Fruit fly (Drosophila melanogaster) whole organism, prepupa: ENCODE results near the gene CG43319.
A peak's percentile ranks its signal among the peaks of the same experiment; 100 is the strongest.

Source experiments
- Blimp-1 ChIP-seq: fragments of 200-800 bp; sonication (Bioruptor generic); optimal IDR thresholded peaks from 3 replicates; lab custom pipeline; 2017; ENCODE audit warnings: missing biosample characterization, missing genetic modification characterization, mild to moderate bottlenecking, moderate library complexity, missing genetic modification reagents
- CG10631 ChIP-seq: fragments of 200-800 bp; sonication (Bioruptor generic); optimal IDR thresholded peaks from 2 replicates; lab custom pipeline; 2016; ENCODE audit warnings: missing biosample characterization, missing genetic modification characterization
- CG11294 ChIP-seq: fragments of 200-800 bp; sonication (Bioruptor generic); IDR thresholded peaks from 2 replicates; pipeline ENCODE4 v1.3.6; 2022; ENCODE audit warnings: missing biosample characterization, missing genetic modification characterization
- CG11762 ChIP-seq: fragments of 200-800 bp; sonication (Bioruptor generic); optimal IDR thresholded peaks from 3 replicates; lab custom pipeline; 2016; ENCODE audit warnings: missing biosample characterization, missing genetic modification characterization; ENCODE audit not compliant: insufficient read depth
- CG1621 ChIP-seq: fragments of 200-800 bp; sonication (Bioruptor generic); optimal IDR thresholded peaks from 3 replicates; lab custom pipeline; 2018; ENCODE audit warnings: missing biosample characterization, mild to moderate bottlenecking, missing genetic modification characterization
- CG16779 ChIP-seq: fragments of 200-800 bp; sonication (Bioruptor generic); optimal IDR thresholded peaks from 3 replicates; lab custom pipeline; 2017; ENCODE audit warnings: missing biosample characterization, mild to moderate bottlenecking, missing genetic modification characterization
- CG3032 ChIP-seq: fragments of 200-800 bp; optimal IDR thresholded peaks from 2 replicates; lab custom pipeline; 2019; ENCODE audit warnings: missing biosample characterization, mild to moderate bottlenecking, missing genetic modification characterization, moderate library complexity
- CG32006 ChIP-seq: fragments of 200-800 bp; sonication (Bioruptor generic); optimal IDR thresholded peaks from 3 replicates; lab custom pipeline; 2017; ENCODE audit warnings: missing biosample characterization, mild to moderate bottlenecking, missing genetic modification characterization
- CG34406 ChIP-seq: fragments of 200-800 bp; sonication (Bioruptor generic); optimal IDR thresholded peaks from 3 replicates; lab custom pipeline; 2016; ENCODE audit warnings: missing biosample characterization, missing genetic modification characterization
- CG4318 ChIP-seq: fragments of 200-800 bp; sonication (Bioruptor generic); optimal IDR thresholded peaks from 3 replicates; lab custom pipeline; 2017; ENCODE audit warnings: missing biosample characterization, mild to moderate bottlenecking, missing genetic modification characterization
- CG6163 ChIP-seq: fragments of 200-800 bp; sonication (Bioruptor generic); IDR thresholded peaks from 3 replicates; pipeline ENCODE4 v1.3.6; 2022; ENCODE audit warnings: missing biosample characterization, missing genetic modification characterization
- CG6276 ChIP-seq: fragments of 200-800 bp; sonication (Bioruptor generic); optimal IDR thresholded peaks from 2 replicates; lab custom pipeline; 2017; ENCODE audit warnings: missing biosample characterization, mild to moderate bottlenecking, missing genetic modification characterization
- CG6792 ChIP-seq: fragments of 200-800 bp; sonication (Bioruptor generic); optimal IDR thresholded peaks from 3 replicates; lab custom pipeline; 2016; ENCODE audit warnings: missing biosample characterization, missing genetic modification characterization
- CG6854 ChIP-seq: fragments of 200-800 bp; sonication (Bioruptor generic); optimal IDR thresholded peaks from 2 replicates; lab custom pipeline; 2017; ENCODE audit warnings: missing biosample characterization, mild to moderate bottlenecking, missing genetic modification characterization
- CG8119 ChIP-seq: fragments of 200-800 bp; sonication (Bioruptor generic); IDR thresholded peaks from 3 replicates; pipeline ENCODE4 v1.3.6; 2022; ENCODE audit warnings: missing biosample characterization, missing genetic modification characterization
- CG8632 ChIP-seq: fragments of 200-800 bp; sonication (Bioruptor generic); optimal IDR thresholded peaks from 3 replicates; lab custom pipeline; 2016; ENCODE audit warnings: missing biosample characterization, missing genetic modification characterization
- Eip75B ChIP-seq: fragments of 200-800 bp; sonication (Bioruptor generic); optimal IDR thresholded peaks from 3 replicates; lab custom pipeline; 2016; ENCODE audit warnings: missing biosample characterization, missing genetic modification characterization
- Eip78C ChIP-seq: fragments of 200-800 bp; sonication (Bioruptor generic); peaks from one replicate; lab custom pipeline; 2016; ENCODE audit warnings: missing biosample characterization, missing genetic modification characterization
- Eip93F ChIP-seq: fragments of 200-800 bp; sonication (Bioruptor generic); optimal IDR thresholded peaks from 2 replicates; lab custom pipeline; 2016; ENCODE audit warnings: missing biosample characterization, mild to moderate bottlenecking, missing genetic modification characterization
- Lpt ChIP-seq: fragments of 200-800 bp; sonication (Bioruptor generic); optimal IDR thresholded peaks from 3 replicates; lab custom pipeline; 2016; ENCODE audit warnings: missing biosample characterization, missing genetic modification characterization
- Met ChIP-seq: fragments of 200-800 bp; sonication (Bioruptor generic); optimal IDR thresholded peaks from 3 replicates; lab custom pipeline; 2016; ENCODE audit warnings: missing biosample characterization, missing genetic modification characterization
- OdsH ChIP-seq: fragments of 200-800 bp; sonication (Bioruptor generic); optimal IDR thresholded peaks from 3 replicates; lab custom pipeline; 2016; ENCODE audit warnings: missing biosample characterization, missing genetic modification characterization
- Smox ChIP-seq: fragments of 200-800 bp; sonication (Bioruptor generic); optimal IDR thresholded peaks from 3 replicates; lab custom pipeline; 2016; ENCODE audit warnings: missing biosample characterization, missing genetic modification characterization
- Sox102F ChIP-seq: fragments of 200-800 bp; sonication (Bioruptor generic); optimal IDR thresholded peaks from 2 replicates; lab custom pipeline; 2016; ENCODE audit warnings: missing biosample characterization, mild to moderate bottlenecking, missing genetic modification characterization
- Sox14 ChIP-seq: fragments of 200-800 bp; sonication (Bioruptor generic); optimal IDR thresholded peaks from 3 replicates; lab custom pipeline; 2016; ENCODE audit warnings: missing biosample characterization, missing genetic modification characterization
- Sox15 ChIP-seq: fragments of 200-800 bp; sonication (Bioruptor generic); optimal IDR thresholded peaks from 3 replicates; lab custom pipeline; 2016; ENCODE audit warnings: missing biosample characterization, missing genetic modification characterization
- achi ChIP-seq: fragments of 200-800 bp; sonication (Bioruptor generic); optimal IDR thresholded peaks from 3 replicates; lab custom pipeline; 2016; ENCODE audit warnings: missing biosample characterization, missing genetic modification characterization
- acj6 ChIP-seq: fragments of 200-800 bp; sonication (Bioruptor generic); optimal IDR thresholded peaks from 3 replicates; lab custom pipeline; 2016; ENCODE audit warnings: missing biosample characterization, missing genetic modification characterization
- cyc ChIP-seq: fragments of 200-800 bp; sonication (Bioruptor generic); optimal IDR thresholded peaks from 3 replicates; lab custom pipeline; 2016; ENCODE audit warnings: missing biosample characterization, missing genetic modification characterization
- dsx ChIP-seq: fragments of 200-800 bp; optimal IDR thresholded peaks from 3 replicates; lab custom pipeline; 2019; ENCODE audit warnings: missing biosample characterization, mild to moderate bottlenecking, missing genetic modification characterization, moderate library complexity; ENCODE audit not compliant: poor library complexity, severe bottlenecking
- eg ChIP-seq: fragments of 200-800 bp; sonication (Bioruptor generic); IDR thresholded peaks from 3 replicates; pipeline ENCODE4 v1.3.6; 2022; ENCODE audit warnings: missing biosample characterization, missing genetic modification characterization
- esn ChIP-seq: fragments of 200-800 bp; sonication (Bioruptor generic); optimal IDR thresholded peaks from 2 replicates; lab custom pipeline; 2016; ENCODE audit warnings: missing biosample characterization, mild to moderate bottlenecking, missing genetic modification characterization, moderate library complexity
- fd59A ChIP-seq: fragments of 200-800 bp; sonication (Bioruptor generic); optimal IDR thresholded peaks from 2 replicates; lab custom pipeline; 2017; ENCODE audit warnings: missing biosample characterization, mild to moderate bottlenecking, missing genetic modification characterization, missing genetic modification reagents
- net ChIP-seq: fragments of 200-800 bp; sonication (Bioruptor generic); optimal IDR thresholded peaks from 3 replicates; lab custom pipeline; 2016; ENCODE audit warnings: missing biosample characterization, missing genetic modification characterization
- pdm3 ChIP-seq: fragments of 200-800 bp; sonication (Bioruptor generic); optimal IDR thresholded peaks from 3 replicates; lab custom pipeline; 2016; ENCODE audit warnings: missing biosample characterization, missing genetic modification characterization
- salr ChIP-seq, 2 experiments: fragments of 200-800 bp; sonication (Bioruptor generic); optimal IDR thresholded peaks; 3 replicates each; lab custom pipeline; 2016 to 2018; ENCODE audit warnings: missing biosample characterization in 2 of 2, missing genetic modification characterization in 2 of 2, mild to moderate bottlenecking in 1 of 2
- spab ChIP-seq: fragments of 200-800 bp; sonication (Bioruptor generic); optimal IDR thresholded peaks from 2 replicates; lab custom pipeline; 2017; ENCODE audit warnings: missing biosample characterization, mild to moderate bottlenecking, missing genetic modification characterization, missing genetic modification reagents
- ss ChIP-seq, 2 experiments: fragments of 200-800 bp; sonication (Bioruptor generic); optimal IDR thresholded peaks; 2 replicates in 1 of 2; 3 replicates in 1 of 2; lab custom pipeline; 2017 to 2018; ENCODE audit warnings: mild to moderate bottlenecking in 2 of 2, missing biosample characterization in 2 of 2, missing genetic modification characterization in 2 of 2, moderate library complexity in 1 of 2
- svp ChIP-seq: fragments of 200-800 bp; sonication (Bioruptor generic); peaks from one replicate; lab custom pipeline; 2016; ENCODE audit warnings: missing biosample characterization, missing genetic modification characterization
- vri ChIP-seq: fragments of 200-800 bp; sonication (Bioruptor generic); optimal IDR thresholded peaks from 3 replicates; lab custom pipeline; 2016; ENCODE audit warnings: missing biosample characterization, mild to moderate bottlenecking, missing genetic modification characterization

CG43319 gene

dm6 chr3R:27685539-27686012 is 8.5 kb upstream of the CG43319 start, which contains the start of gene CG12880 (continued):
- TF ChIP-seq eg: no peak
- peak; percentile 67 for TF ChIP-seq esn (GFP tag; lab: Kevin White, UChicago)
- no peak for TF ChIP-seq CG1621
- TF ChIP-seq CG6854 (GFP tag; lab: Kevin White, UChicago): no peak
- no peak for TF ChIP-seq CG8119
- TF ChIP-seq CG32006 (GFP tag; lab: Kevin White, UChicago): peak; percentile 69
- no peak for TF ChIP-seq CG11762 (GFP tag; lab: Kevin White, UChicago)
- peak; percentile 15 for TF ChIP-seq achi (GFP tag; lab: Kevin White, UChicago)
- TF ChIP-seq, all 60 proteins: peak for 33

dm6 chr3R:27688034-27688433 is 6.1 kb upstream of the CG43319 start, which contains the start of gene CG31055:
Gene CG31055 (minus strand): TSS chr3R:27688134.
- TF ChIP-seq Sox14: no peak
- TF ChIP-seq ss (GFP tag; optimal IDR thresholded peaks at IDR 0.05; lab: Kevin White, UChicago): peak in 1 of 2 experiments; percentile 69

- TF ChIP-seq pdm3 (GFP tag; lab: Kevin White, UChicago) (no peak), svp (GFP tag; lab: Kevin White, UChicago) (peak; percentile 52), CG10631 (GFP tag; lab: Kevin White, UChicago) (no peak), Smox (GFP tag; lab: Kevin White, UChicago) (no peak), CG32006 (GFP tag; lab: Kevin White, UChicago) (no peak), Lpt (GFP tag; lab: Kevin White, UChicago) (no peak), CG3032 (tag; lab: Kevin White, UChicago) (no peak), CG11294 (GFP tag; lab: Robert Waterston, UW) (no peak), net (GFP tag; lab: Kevin White, UChicago) (no peak), spab (GFP tag; lab: Kevin White, UChicago) (no peak), CG6854 (GFP tag; lab: Kevin White, UChicago) (no peak), vri (GFP tag; lab: Kevin White, UChicago) (peak; percentile 62), acj6 (GFP tag; lab: Kevin White, UChicago) (no peak), Sox102F (GFP tag; lab: Kevin White, UChicago) (peak; percentile 25), CG6276 (GFP tag; lab: Kevin White, UChicago) (no peak), CG6792 (GFP tag; lab: Kevin White, UChicago) (no peak), Blimp-1 (GFP tag; lab: Kevin White, UChicago) (no peak), CG34406 (GFP tag; lab: Kevin White, UChicago) (no peak), CG4318 (GFP tag; lab: Kevin White, UChicago) (no peak), Eip75B (GFP tag; lab: Kevin White, UChicago) (no peak), salr (GFP tag; optimal IDR thresholded peaks at IDR 0.05; lab: Kevin White, UChicago) (no peak), Eip93F (GFP tag; lab: Kevin White, UChicago) (no peak), CG11762 (GFP tag; lab: Kevin White, UChicago) (no peak), dsx (GFP tag; lab: Kevin White, UChicago) (no peak), ss (GFP tag; optimal IDR thresholded peaks at IDR 0.05; lab: Kevin White, UChicago) (peak in 1 of 2 experiments; percentile 75), OdsH (GFP tag; lab: Kevin White, UChicago) (no peak), eg (no peak), CG16779 (tag; lab: Kevin White, UChicago) (no peak), CG8632 (GFP tag; lab: Kevin White, UChicago) (no peak), fd59A (GFP tag; lab: Kevin White, UChicago) (no peak), Eip78C (GFP tag; lab: Kevin White, UChicago) (peak; percentile 55), cyc (GFP tag; lab: Kevin White, UChicago) (no peak), Sox15 (GFP tag; lab: Kevin White, UChicago) (no peak), CG6163 (GFP tag; lab: Robert Waterston, UW) (no peak), Met (GFP tag; lab: Kevin White, UChicago) (no peak)
- TF ChIP-seq, all 60 proteins: peak for 5
These were observed 1.3 kb upstream of the CG43319 start for dm6 chr3R:27692645-27693307.
